Worm (Caenorhabditis elegans) whole organism, L2 larva: ENCODE results near the gene nono-1.

Source experiments
- C34F6.9 ChIP-seq: fragments of 150-350 bp; optimal IDR thresholded peaks from 2 replicates; lab custom pipeline; 2014; ENCODE audit warnings: missing biosample characterization, missing genetic modification characterization
- F13H6.1 ChIP-seq: sonication (generic microtip); optimal IDR thresholded peaks from 2 replicates; lab custom pipeline; 2016; ENCODE audit warnings: missing genetic modification characterization, missing compliant biosample characterization
- R02D3.7 ChIP-seq: fragments of 150-350 bp; optimal IDR thresholded peaks from 2 replicates; lab custom pipeline; 2014; ENCODE audit warnings: missing biosample characterization, missing genetic modification characterization
- Y55F3AM.14 ChIP-seq: fragments of 200-800 bp; sonication (Bioruptor generic); optimal IDR thresholded peaks from 2 replicates; lab custom pipeline; 2018; ENCODE audit warnings: mild to moderate bottlenecking, missing genetic modification characterization, missing compliant biosample characterization
- ZK546.5 ChIP-seq: sonication (generic microtip); optimal IDR thresholded peaks from 2 replicates; lab custom pipeline; 2017; ENCODE audit warnings: missing biosample characterization, missing genetic modification characterization
- alr-1 ChIP-seq: fragments of 150-350 bp; optimal IDR thresholded peaks from 2 replicates; lab custom pipeline; 2014; ENCODE audit warnings: missing biosample characterization, missing genetic modification characterization
- aly-2 ChIP-seq: fragments of 150-350 bp; optimal IDR thresholded peaks from 2 replicates; lab custom pipeline; 2014; ENCODE audit warnings: missing biosample characterization, missing genetic modification characterization
- ama-1 ChIP-seq: fragments of 150-350 bp; optimal IDR thresholded peaks from 2 replicates; lab custom pipeline; 2018; ENCODE audit warnings: inconsistent platforms
- blmp-1 ChIP-seq: sonication (generic microtip); optimal IDR thresholded peaks from 2 replicates; lab custom pipeline; 2017; ENCODE audit warnings: missing genetic modification characterization, mild to moderate bottlenecking, missing compliant biosample characterization, antibody characterized with exemption, moderate library complexity; ENCODE audit not compliant: insufficient read depth
- ceh-16 ChIP-seq: fragments of 150-350 bp; optimal IDR thresholded peaks from 2 replicates; lab custom pipeline; 2014; ENCODE audit warnings: missing biosample characterization, missing genetic modification characterization
- ceh-82 ChIP-seq: fragments of 150-350 bp; optimal IDR thresholded peaks from 2 replicates; lab custom pipeline; 2014; ENCODE audit warnings: missing biosample characterization, missing genetic modification characterization
- crh-2 ChIP-seq: sonication (generic microtip); optimal IDR thresholded peaks from 2 replicates; lab custom pipeline; 2017; ENCODE audit warnings: missing biosample characterization, missing genetic modification characterization
- dmd-4 ChIP-seq: sonication (generic microtip); optimal IDR thresholded peaks from 2 replicates; lab custom pipeline; 2017; ENCODE audit warnings: missing biosample characterization, missing genetic modification characterization
- egl-27 ChIP-seq: sonication (generic microtip); optimal IDR thresholded peaks from 3 replicates; lab custom pipeline; 2017; ENCODE audit warnings: missing biosample characterization, missing genetic modification reagents, missing genetic modification characterization
- elt-1 ChIP-seq: fragments of 150-350 bp; optimal IDR thresholded peaks from 2 replicates; lab custom pipeline; 2014; ENCODE audit warnings: missing biosample characterization, missing genetic modification characterization
- elt-3 ChIP-seq: sonication (generic microtip); optimal IDR thresholded peaks from 2 replicates; lab custom pipeline; 2017; ENCODE audit warnings: missing biosample characterization, missing genetic modification characterization
- fos-1 ChIP-seq: fragments of 150-350 bp; optimal IDR thresholded peaks from 2 replicates; lab custom pipeline; 2014; ENCODE audit warnings: missing biosample characterization, missing genetic modification characterization
- gmeb-1 ChIP-seq: fragments of 150-350 bp; optimal IDR thresholded peaks from 2 replicates; lab custom pipeline; 2014; ENCODE audit warnings: missing biosample characterization, missing genetic modification characterization
- lin-11 ChIP-seq: fragments of 150-350 bp; sonication (generic microtip); optimal IDR thresholded peaks from 2 replicates; lab custom pipeline; 2014; ENCODE audit warnings: missing biosample characterization, missing genetic modification characterization, inconsistent platforms, mixed read lengths
- lin-13 ChIP-seq: fragments of 150-350 bp; optimal IDR thresholded peaks from 2 replicates; lab custom pipeline; 2014; ENCODE audit warnings: missing biosample characterization, missing genetic modification reagents, missing genetic modification characterization
- lin-39 ChIP-seq: fragments of 150-350 bp; optimal IDR thresholded peaks from 2 replicates; lab custom pipeline; 2014; ENCODE audit warnings: missing biosample characterization, missing genetic modification reagents, missing genetic modification characterization
- lsy-2 ChIP-seq, 2 experiments: fragments of 150-350 bp in 1 of 2; sonication (generic microtip) in 1 of 2; optimal IDR thresholded peaks; 2 replicates each; lab custom pipeline; 2014 to 2017; ENCODE audit warnings: missing biosample characterization in 2 of 2, missing genetic modification characterization in 2 of 2
- mab-5 ChIP-seq: fragments of 150-350 bp; optimal IDR thresholded peaks from 2 replicates; lab custom pipeline; 2014; ENCODE audit warnings: missing biosample characterization, missing genetic modification characterization
- mbf-1 ChIP-seq: sonication (generic microtip); optimal IDR thresholded peaks from 2 replicates; lab custom pipeline; 2017; ENCODE audit warnings: missing biosample characterization, missing genetic modification characterization
- mdl-1 ChIP-seq, 2 experiments: fragments of 150-350 bp in 1 of 2; sonication (generic microtip) in 1 of 2; optimal IDR thresholded peaks; 2 replicates each; lab custom pipeline; 2017; ENCODE audit warnings: missing biosample characterization in 2 of 2, missing genetic modification characterization in 2 of 2
- nhr-10 ChIP-seq: sonication (generic microtip); optimal IDR thresholded peaks from 2 replicates; lab custom pipeline; 2017; ENCODE audit warnings: missing biosample characterization, missing genetic modification characterization
- nhr-11 ChIP-seq: fragments of 150-350 bp; optimal IDR thresholded peaks from 2 replicates; lab custom pipeline; 2014; ENCODE audit warnings: missing biosample characterization, missing genetic modification characterization
- nhr-12 ChIP-seq: fragments of 150-350 bp; optimal IDR thresholded peaks from 2 replicates; lab custom pipeline; 2014; ENCODE audit warnings: missing biosample characterization, missing genetic modification characterization
- nhr-129 ChIP-seq: fragments of 150-350 bp; optimal IDR thresholded peaks from 2 replicates; lab custom pipeline; 2014; ENCODE audit warnings: missing biosample characterization, missing genetic modification characterization
- nhr-21 ChIP-seq: fragments of 150-350 bp; optimal IDR thresholded peaks from 2 replicates; lab custom pipeline; 2014; ENCODE audit warnings: missing biosample characterization, missing genetic modification characterization
- nhr-23 ChIP-seq: fragments of 150-350 bp; optimal IDR thresholded peaks from 2 replicates; lab custom pipeline; 2014; ENCODE audit warnings: missing biosample characterization, missing genetic modification reagents, missing genetic modification characterization
- nhr-237 ChIP-seq: fragments of 150-350 bp; optimal IDR thresholded peaks from 2 replicates; lab custom pipeline; 2014; ENCODE audit warnings: missing biosample characterization, missing genetic modification characterization
- nhr-25 ChIP-seq: fragments of 150-350 bp; sonication (generic microtip); optimal IDR thresholded peaks from 3 replicates; lab custom pipeline; 2014; ENCODE audit warnings: missing biosample characterization, missing genetic modification characterization
- nhr-6 ChIP-seq: fragments of 150-350 bp; optimal IDR thresholded peaks from 2 replicates; lab custom pipeline; 2014; ENCODE audit warnings: missing biosample characterization, missing genetic modification characterization
- nhr-77 ChIP-seq: fragments of 150-350 bp; optimal IDR thresholded peaks from 2 replicates; lab custom pipeline; 2014; ENCODE audit warnings: missing biosample characterization, missing genetic modification characterization
- peb-1 ChIP-seq: fragments of 150-350 bp; optimal IDR thresholded peaks from 2 replicates; lab custom pipeline; 2014; ENCODE audit warnings: missing biosample characterization, missing genetic modification characterization
- sem-4 ChIP-seq: fragments of 150-350 bp; optimal IDR thresholded peaks from 2 replicates; lab custom pipeline; 2014; ENCODE audit warnings: missing biosample characterization, missing genetic modification reagents, missing genetic modification characterization
- skn-1 ChIP-seq: sonication (generic microtip); optimal IDR thresholded peaks from 2 replicates; lab custom pipeline; 2017; ENCODE audit warnings: missing biosample characterization, missing genetic modification characterization
- sma-3 ChIP-seq: sonication (generic microtip); optimal IDR thresholded peaks from 2 replicates; lab custom pipeline; 2016; ENCODE audit warnings: missing genetic modification reagents, missing genetic modification characterization, missing compliant biosample characterization
- sma-9 ChIP-seq, 2 experiments: fragments of 150-350 bp in 1 of 2; sonication (generic microtip) in 1 of 2; optimal IDR thresholded peaks; 2 replicates each; lab custom pipeline; 2014 to 2016; ENCODE audit warnings: missing genetic modification characterization in 2 of 2, mild to moderate bottlenecking in 1 of 2, missing biosample characterization in 1 of 2, missing compliant biosample characterization in 1 of 2, missing genetic modification reagents in 1 of 2, moderate library complexity in 1 of 2
- snpc-4 ChIP-seq: fragments of 150-350 bp; optimal IDR thresholded peaks from 2 replicates; lab custom pipeline; 2014; ENCODE audit warnings: missing biosample characterization, missing genetic modification characterization
- unc-39 ChIP-seq: fragments of 150-350 bp; optimal IDR thresholded peaks from 2 replicates; lab custom pipeline; 2014; ENCODE audit warnings: missing biosample characterization, missing genetic modification characterization
- unc-55 ChIP-seq: fragments of 150-350 bp; sonication (generic microtip); optimal IDR thresholded peaks from 3 replicates; lab custom pipeline; 2014; ENCODE audit warnings: missing biosample characterization, missing genetic modification reagents, missing genetic modification characterization
- unc-62 ChIP-seq: fragments of 150-350 bp; optimal IDR thresholded peaks from 2 replicates; lab custom pipeline; 2014; ENCODE audit warnings: missing biosample characterization, missing genetic modification reagents, missing genetic modification characterization
- zag-1 ChIP-seq: fragments of 150-350 bp; optimal IDR thresholded peaks from 2 replicates; lab custom pipeline; 2014; ENCODE audit warnings: missing biosample characterization, missing genetic modification characterization
- ztf-1 ChIP-seq: fragments of 200-800 bp; sonication (Bioruptor generic); conservative IDR thresholded peaks from 2 replicates; pipeline ENCODE4 v1.3.6; 2022; ENCODE audit warnings: missing genetic modification characterization, missing compliant biosample characterization
- ztf-11 ChIP-seq: sonication (generic microtip); optimal IDR thresholded peaks from 2 replicates; lab custom pipeline; 2017; ENCODE audit warnings: missing biosample characterization, missing genetic modification characterization
- ztf-4 ChIP-seq: fragments of 150-350 bp; optimal IDR thresholded peaks from 2 replicates; lab custom pipeline; 2014; ENCODE audit warnings: missing biosample characterization, missing genetic modification characterization

The nono-1 gene

ce11 chrIII:5938790-5939452 lies 19.1 kb downstream of the nono-1 start:
- TF ChIP-seq nhr-77 (no peak), blmp-1 (no peak), lin-13 (GFP tag; lab: Kevin White, UChicago) (no peak), lsy-2 (tag; optimal IDR thresholded peaks at IDR 0.05; lab: Kevin White, UChicago) (no peak), elt-3 (tag; lab: Kevin White, UChicago) (no peak), ztf-1 (no peak), nhr-129 (no peak), gmeb-1 (tag; lab: Kevin White, UChicago) (peak; percentile 13), fos-1 (tag; lab: Kevin White, UChicago) (peak; percentile 55)

ce11 chrIII:5938013-5938412 lies 20.0 kb downstream of the nono-1 start:
- TF ChIP-seq egl-27 (tag; lab: Kevin White, UChicago) = peak; percentile 88
- TF ChIP-seq sma-3 = peak; percentile 90
- peak; percentile 84 for TF ChIP-seq sma-9 (GFP tag; optimal IDR thresholded peaks at IDR 0.05; lab: Kevin White, UChicago)
- TF ChIP-seq sma-9 (tag; optimal IDR thresholded peaks at IDR 0.05; lab: Kevin White, UChicago) = no peak
- no peak for TF ChIP-seq dmd-4
- no peak for TF ChIP-seq nhr-11 (tag; lab: Kevin White, UChicago)
- peak; percentile 70 for TF ChIP-seq ceh-16 (tag; lab: Kevin White, UChicago)
- peak in 1 of 2 experiments; percentile 75 for TF ChIP-seq lsy-2 (tag; optimal IDR thresholded peaks at IDR 0.05; lab: Kevin White, UChicago)
- TF ChIP-seq elt-3 (tag; lab: Kevin White, UChicago) = no peak
- no peak for TF ChIP-seq peb-1 (tag; lab: Kevin White, UChicago)
- peak; percentile 95 for TF ChIP-seq nhr-25 (tag; lab: Kevin White, UChicago)
- TF ChIP-seq nhr-129 = peak; percentile 98
- TF ChIP-seq F13H6.1 (tag; lab: Kevin White, UChicago) = peak; percentile 63
- no peak for TF ChIP-seq mbf-1 (tag; lab: Kevin White, UChicago)
- no peak for TF ChIP-seq ceh-82
- TF ChIP-seq unc-62 = peak; percentile 54
- no peak for TF ChIP-seq nhr-23 (tag; lab: Kevin White, UChicago)
- TF ChIP-seq ztf-11 (tag; lab: Kevin White, UChicago) = no peak
- TF ChIP-seq C34F6.9 (tag; lab: Kevin White, UChicago) = peak; percentile 66
- no peak for TF ChIP-seq snpc-4
- TF ChIP-seq skn-1 (tag; lab: Kevin White, UChicago) = no peak
- TF ChIP-seq ztf-4 = peak; percentile 64
- TF ChIP-seq crh-2 (tag; lab: Kevin White, UChicago) = peak; percentile 87
- peak; percentile 76 for TF ChIP-seq Y55F3AM.14 (GFP tag; lab: Kevin White, UChicago)
- TF ChIP-seq ztf-1 = no peak
- no peak for TF ChIP-seq alr-1 (tag; lab: Kevin White, UChicago)
- no peak for TF ChIP-seq lin-13 (GFP tag; lab: Kevin White, UChicago)
- TF ChIP-seq blmp-1 = peak; percentile 82
- peak; percentile 54 for TF ChIP-seq gmeb-1 (tag; lab: Kevin White, UChicago)
- TF ChIP-seq fos-1 (tag; lab: Kevin White, UChicago) = peak; percentile 86
- TF ChIP-seq unc-39 (tag; lab: Kevin White, UChicago) = no peak
- TF ChIP-seq zag-1 (tag; lab: Kevin White, UChicago) = peak; percentile 28
- TF ChIP-seq nhr-6 = peak; percentile 65
- TF ChIP-seq elt-1 (tag; lab: Kevin White, UChicago) = no peak
- TF ChIP-seq R02D3.7 (tag; lab: Kevin White, UChicago) = no peak
- no peak for TF ChIP-seq aly-2 (tag; lab: Kevin White, UChicago)
- TF ChIP-seq nhr-12 (tag; lab: Kevin White, UChicago) = no peak
- peak; percentile 71 for TF ChIP-seq sem-4 (tag; lab: Kevin White, UChicago)
- peak; percentile 39 for TF ChIP-seq mab-5
- peak; percentile 86 for TF ChIP-seq unc-55 (GFP tag; lab: Kevin White, UChicago)
- no peak for TF ChIP-seq lin-11 (tag; lab: Kevin White, UChicago)
- TF ChIP-seq nhr-10 = no peak
- peak; percentile 95 for TF ChIP-seq nhr-21 (tag; lab: Kevin White, UChicago)
- no peak for TF ChIP-seq ZK546.5 (tag; lab: Kevin White, UChicago)
- no peak for TF ChIP-seq nhr-237 (tag; lab: Kevin White, UChicago)
- TF ChIP-seq mdl-1 (tag; optimal IDR thresholded peaks at IDR 0.05; lab: Kevin White, UChicago) = peak in 1 of 2 experiments; percentile 50
- TF ChIP-seq lin-39 (tag; lab: Kevin White, UChicago) = peak; percentile 69
- TF ChIP-seq nhr-77 = no peak
- no peak for TF ChIP-seq ama-1 (lab: Kevin White, UChicago)
